Worm (Caenorhabditis elegans) whole organism, L2 larva: ENCODE results near the gene T28F3.8.

ENCODE experiments used
- ceh-82 ChIP-seq: fragments of 150-350 bp; optimal IDR thresholded peaks from 2 replicates; lab custom pipeline; 2014; ENCODE audit warnings: missing biosample characterization, missing genetic modification characterization
- fos-1 ChIP-seq: fragments of 150-350 bp; optimal IDR thresholded peaks from 2 replicates; lab custom pipeline; 2014; ENCODE audit warnings: missing biosample characterization, missing genetic modification characterization
- mbf-1 ChIP-seq: sonication (generic microtip); optimal IDR thresholded peaks from 2 replicates; lab custom pipeline; 2017; ENCODE audit warnings: missing biosample characterization, missing genetic modification characterization
- nhr-11 ChIP-seq: fragments of 150-350 bp; optimal IDR thresholded peaks from 2 replicates; lab custom pipeline; 2014; ENCODE audit warnings: missing biosample characterization, missing genetic modification characterization
- sem-4 ChIP-seq: fragments of 150-350 bp; optimal IDR thresholded peaks from 2 replicates; lab custom pipeline; 2014; ENCODE audit warnings: missing biosample characterization, missing genetic modification reagents, missing genetic modification characterization
- skn-1 ChIP-seq: sonication (generic microtip); optimal IDR thresholded peaks from 2 replicates; lab custom pipeline; 2017; ENCODE audit warnings: missing biosample characterization, missing genetic modification characterization

DNA sequence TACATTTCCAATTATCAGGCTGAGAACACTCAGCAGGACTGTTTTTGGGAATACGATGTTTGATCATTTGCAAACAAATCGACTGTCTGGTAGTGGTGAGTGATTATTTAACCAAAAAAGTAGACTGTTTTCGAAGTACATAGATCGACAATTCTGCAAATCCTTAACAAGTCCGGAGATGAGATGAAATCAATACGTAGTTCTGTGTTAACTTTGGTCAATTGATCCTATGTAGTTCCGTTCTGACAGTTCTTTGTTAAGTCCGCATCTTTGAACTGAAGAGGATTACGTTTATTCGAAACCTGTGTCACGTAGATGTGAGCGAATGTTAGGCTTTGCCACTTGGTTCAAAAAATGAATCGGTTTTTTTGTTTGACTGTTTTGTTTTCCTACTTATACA is 44.5 kb upstream of the T28F3.8 start, which contains the start of gene clec-199:
- TF ChIP-seq nhr-11 (no peak), mbf-1 (no peak), ceh-82 (tag; lab: Kevin White, UChicago) (no peak), fos-1 (tag; lab: Kevin White, UChicago) (no peak), skn-1 (tag; lab: Kevin White, UChicago) (no peak), sem-4 (tag; lab: Kevin White, UChicago) (no peak)
